Worm (Caenorhabditis elegans) whole organism, L4 larva: ENCODE data around the gene ima-3.

Experiments used
- F44E2.7 ChIP-seq: fragments of 200-800 bp; sonication (Bioruptor generic); IDR thresholded peaks from 2 replicates; pipeline ENCODE4 v2.1.2; 2022; ENCODE audit warnings: missing genetic modification characterization, missing compliant biosample characterization
- Y105C5A.15 ChIP-seq: fragments of 200-800 bp; sonication (Bioruptor generic); IDR thresholded peaks from 2 replicates; pipeline ENCODE4 v1.3.6; 2022; ENCODE audit warnings: missing genetic modification characterization, missing compliant biosample characterization
- Y48G9A.11 ChIP-seq: fragments of 200-800 bp; sonication (Bioruptor generic); IDR thresholded peaks from 2 replicates; pipeline ENCODE4 v1.3.6; 2022; ENCODE audit warnings: missing genetic modification reagents, missing genetic modification characterization, missing compliant biosample characterization
- Y5F2A.4 ChIP-seq: fragments of 200-800 bp; sonication (Bioruptor generic); optimal IDR thresholded peaks from 2 replicates; lab custom pipeline; 2018; ENCODE audit warnings: mild to moderate bottlenecking, missing genetic modification characterization, missing compliant biosample characterization
- attf-4 ChIP-seq: sonication (generic microtip); optimal IDR thresholded peaks from 3 replicates; lab custom pipeline; 2017; ENCODE audit warnings: missing biosample characterization, missing genetic modification characterization
- daf-12 ChIP-seq: fragments of 150-350 bp; optimal IDR thresholded peaks from 2 replicates; lab custom pipeline; 2014; ENCODE audit warnings: missing biosample characterization, missing genetic modification reagents, missing genetic modification characterization
- daf-19 ChIP-seq: fragments of 200-800 bp; sonication (Bioruptor generic); conservative IDR thresholded peaks from 2 replicates; pipeline ENCODE4 v1.3.6; 2022; ENCODE audit warnings: missing genetic modification characterization, missing compliant biosample characterization
- lin-29 ChIP-seq: fragments of 200-800 bp; sonication (Bioruptor generic); IDR thresholded peaks from 2 replicates; pipeline ENCODE4 v1.3.6; 2022; ENCODE audit warnings: missing genetic modification reagents, missing genetic modification characterization, missing compliant biosample characterization
- lsy-2 ChIP-seq, 2 experiments: fragments of 150-350 bp in 1 of 2; sonication (generic microtip) in 1 of 2; optimal IDR thresholded peaks; 2 replicates each; lab custom pipeline; 2014 to 2017; ENCODE audit warnings: missing biosample characterization in 2 of 2, missing genetic modification characterization in 2 of 2
- nhr-237 ChIP-seq: sonication (generic microtip); optimal IDR thresholded peaks from 2 replicates; lab custom pipeline; 2017; ENCODE audit warnings: missing biosample characterization, missing genetic modification characterization
- skn-1 ChIP-seq: fragments of 150-350 bp; optimal IDR thresholded peaks from 2 replicates; lab custom pipeline; 2014; ENCODE audit warnings: missing biosample characterization, missing genetic modification characterization
- unc-62 ChIP-seq, 3 experiments: fragments of 150-350 bp in 1 of 3; sonication (generic microtip); optimal IDR thresholded peaks in 2 of 3; peaks in 1 of 3; 1 replicate in 1 of 3; 2 replicates in 2 of 3; lab custom pipeline; 2014 to 2017; ENCODE audit warnings: missing biosample characterization in 3 of 3, missing genetic modification characterization in 3 of 3, missing genetic modification reagents in 3 of 3, missing genotype in 1 of 3

The ima-3 gene

ce11 chrIV:7508850-7509249 is 52.6 kb downstream of the ima-3 start (continued):
- TF ChIP-seq Y105C5A.15 (GFP tag; lab: Robert Waterston, UW) (no peak), Y5F2A.4 (GFP tag; lab: Kevin White, UChicago) (no peak), lin-29 (no peak), nhr-237 (tag; lab: Kevin White, UChicago) (no peak), skn-1 (no peak), daf-12 (tag; lab: Kevin White, UChicago) (no peak), Y48G9A.11 (GFP tag; lab: Robert Waterston, UW) (0 out of 2 replicates have a peak, but pooled peaks have one; percentile 47), lsy-2 (tag; optimal IDR thresholded peaks at IDR 0.05; lab: Kevin White, UChicago) (peak in 1 of 2 experiments; percentile 91), attf-4 (tag; lab: Kevin White, UChicago) (no peak), daf-19 (GFP tag; lab: Robert Waterston, UW) (no peak), unc-62 (GFP tag; optimal IDR thresholded peaks at IDR 0.05 in 1 of 2; lab: Kevin White, UChicago) (peak in 1 of 2 experiments; percentile 38), unc-62 (tag; optimal IDR thresholded peaks at IDR 0.05; lab: Kevin White, UChicago) (no peak), F44E2.7 (no peak)
